Worm (Caenorhabditis elegans) whole organism, mixed stage, embryonic: ENCODE data around the gene F26F2.10.

Experiments
- M03D4.4 ChIP-seq: sonication (generic microtip); optimal IDR thresholded peaks from 2 replicates; lab custom pipeline; 2017; ENCODE audit warnings: mild to moderate bottlenecking, missing genetic modification characterization, missing compliant biosample characterization
- bed-3 ChIP-seq: fragments of 200-800 bp; sonication (Bioruptor generic); optimal IDR thresholded peaks from 3 replicates; lab custom pipeline; 2018; ENCODE audit warnings: mild to moderate bottlenecking, missing genetic modification characterization, moderate library complexity, missing compliant biosample characterization
- blmp-1 ChIP-seq: fragments of 150-350 bp; optimal IDR thresholded peaks from 2 replicates; lab custom pipeline; 2014; ENCODE audit warnings: missing biosample characterization, missing genetic modification characterization
- ceh-39 ChIP-seq: fragments of 150-350 bp; optimal IDR thresholded peaks from 2 replicates; lab custom pipeline; 2014; ENCODE audit warnings: missing biosample characterization, missing genetic modification characterization
- ceh-43 ChIP-seq: fragments of 200-800 bp; sonication (Bioruptor generic); optimal IDR thresholded peaks from 2 replicates; lab custom pipeline; 2018; ENCODE audit warnings: mild to moderate bottlenecking, missing genetic modification characterization, moderate library complexity, missing compliant biosample characterization
- ceh-83 ChIP-seq: fragments of 200-800 bp; sonication (Bioruptor generic); optimal IDR thresholded peaks from 2 replicates; lab custom pipeline; 2018; ENCODE audit warnings: mild to moderate bottlenecking, missing genetic modification characterization, missing compliant biosample characterization
- cnd-1 ChIP-seq: fragments of 200-800 bp; sonication (Bioruptor generic); optimal IDR thresholded peaks from 2 replicates; lab custom pipeline; 2018; ENCODE audit warnings: mild to moderate bottlenecking, missing genetic modification characterization, missing compliant biosample characterization
- drap-1 ChIP-seq: fragments of 200-800 bp; sonication (Bioruptor generic); optimal IDR thresholded peaks from 3 replicates; lab custom pipeline; 2018; ENCODE audit warnings: mild to moderate bottlenecking, missing genetic modification characterization, missing compliant biosample characterization
- elt-1 ChIP-seq: sonication (generic microtip); optimal IDR thresholded peaks from 2 replicates; lab custom pipeline; 2017; ENCODE audit warnings: missing genetic modification characterization, mild to moderate bottlenecking, missing compliant biosample characterization, antibody characterized with exemption, moderate library complexity, borderline replicate concordance; ENCODE audit not compliant: insufficient read depth
- elt-3 ChIP-seq: fragments of 150-350 bp; optimal IDR thresholded peaks from 2 replicates; lab custom pipeline; 2014; ENCODE audit warnings: missing biosample characterization, missing genetic modification characterization
- ham-2 ChIP-seq: fragments of 200-800 bp; sonication (Bioruptor generic); optimal IDR thresholded peaks from 2 replicates; lab custom pipeline; 2018; ENCODE audit warnings: mild to moderate bottlenecking, missing genetic modification characterization, missing compliant biosample characterization
- hlh-1 ChIP-seq: fragments of 150-350 bp; optimal IDR thresholded peaks from 2 replicates; lab custom pipeline; 2014; ENCODE audit warnings: missing biosample characterization, missing genetic modification reagents, missing genetic modification characterization
- lin-13 ChIP-seq: fragments of 150-350 bp; optimal IDR thresholded peaks from 2 replicates; lab custom pipeline; 2014; ENCODE audit warnings: missing biosample characterization, missing genetic modification characterization
- mab-5 ChIP-seq: fragments of 150-350 bp; optimal IDR thresholded peaks from 2 replicates; lab custom pipeline; 2014; ENCODE audit warnings: missing biosample characterization, missing genetic modification characterization
- mls-2 ChIP-seq: sonication (generic microtip); optimal IDR thresholded peaks from 2 replicates; lab custom pipeline; 2016; ENCODE audit warnings: mild to moderate bottlenecking, missing genetic modification characterization, moderate library complexity, missing compliant biosample characterization
- nhr-237 ChIP-seq: fragments of 150-350 bp; optimal IDR thresholded peaks from 2 replicates; lab custom pipeline; 2014; ENCODE audit warnings: missing biosample characterization, missing genetic modification characterization
- nhr-76 ChIP-seq: sonication (generic microtip); optimal IDR thresholded peaks from 2 replicates; lab custom pipeline; 2017; ENCODE audit warnings: missing biosample characterization, missing genetic modification characterization
- pha-4 ChIP-seq: fragments of 150-350 bp; optimal IDR thresholded peaks from 2 replicates; lab custom pipeline; 2018; ENCODE audit warnings: missing biosample characterization, missing genetic modification reagents, missing genetic modification characterization
- sem-2 ChIP-seq: fragments of 200-800 bp; sonication (Bioruptor generic); optimal IDR thresholded peaks from 2 replicates; lab custom pipeline; 2018; ENCODE audit warnings: mild to moderate bottlenecking, missing genetic modification characterization, missing compliant biosample characterization
- snpc-4 ChIP-seq: fragments of 150-350 bp; optimal IDR thresholded peaks from 2 replicates; lab custom pipeline; 2014; ENCODE audit warnings: missing biosample characterization, missing genetic modification characterization
- sptf-1 ChIP-seq: sonication (generic microtip); optimal IDR thresholded peaks from 2 replicates; lab custom pipeline; 2017; ENCODE audit warnings: mild to moderate bottlenecking, missing genetic modification characterization, moderate library complexity, missing compliant biosample characterization
- unc-39 ChIP-seq: fragments of 150-350 bp; optimal IDR thresholded peaks from 2 replicates; lab custom pipeline; 2014; ENCODE audit warnings: missing biosample characterization, missing genetic modification characterization
- unc-62 ChIP-seq: fragments of 150-350 bp; optimal IDR thresholded peaks from 2 replicates; lab custom pipeline; 2014; ENCODE audit warnings: missing biosample characterization, missing genetic modification reagents, missing genetic modification characterization
- zip-8 ChIP-seq: fragments of 150-350 bp; optimal IDR thresholded peaks from 2 replicates; lab custom pipeline; 2014; ENCODE audit warnings: missing biosample characterization, missing genetic modification characterization
- ztf-11 ChIP-seq: fragments of 150-350 bp; optimal IDR thresholded peaks from 2 replicates; lab custom pipeline; 2014; ENCODE audit warnings: missing biosample characterization, missing genetic modification characterization

F26F2.10 gene

ce11 chrV:20606617-20607016 lies 12.0 kb upstream of the F26F2.10 start, which contains the start of gene F46B3.23:
Gene F46B3.23 (minus strand): TSS chrV:20606717.
- TF ChIP-seq lin-13 = no peak
- TF ChIP-seq sem-2 (GFP tag; lab: Kevin White, UChicago) = no peak
- no peak for TF ChIP-seq nhr-237 (tag; lab: Kevin White, UChicago)
- no peak for TF ChIP-seq cnd-1 (tag; lab: Kevin White, UChicago)

DNA sequence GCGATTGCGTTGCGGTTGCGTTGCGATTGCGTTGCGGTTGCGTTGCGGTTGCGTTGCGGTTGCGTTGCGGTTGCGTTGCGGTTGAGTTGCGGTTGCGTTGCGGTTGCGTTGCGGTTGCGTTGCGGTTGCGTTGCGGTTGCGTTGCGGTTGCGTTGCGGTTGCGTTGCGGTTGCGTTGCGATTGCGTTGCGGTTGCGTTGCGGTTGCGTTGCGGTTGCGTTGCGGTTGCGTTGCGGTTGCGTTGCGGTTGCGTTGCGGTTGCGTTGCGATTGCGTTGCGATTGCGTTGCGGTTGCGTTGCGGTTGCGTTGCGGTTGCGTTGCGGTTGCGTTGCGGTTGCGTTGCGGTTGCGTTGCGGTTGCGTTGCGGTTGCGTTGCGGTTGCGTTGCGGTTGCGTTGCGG lies 11.2 kb upstream of the F26F2.10 start:
- TF ChIP-seq sptf-1 = peak; percentile 56

DNA sequence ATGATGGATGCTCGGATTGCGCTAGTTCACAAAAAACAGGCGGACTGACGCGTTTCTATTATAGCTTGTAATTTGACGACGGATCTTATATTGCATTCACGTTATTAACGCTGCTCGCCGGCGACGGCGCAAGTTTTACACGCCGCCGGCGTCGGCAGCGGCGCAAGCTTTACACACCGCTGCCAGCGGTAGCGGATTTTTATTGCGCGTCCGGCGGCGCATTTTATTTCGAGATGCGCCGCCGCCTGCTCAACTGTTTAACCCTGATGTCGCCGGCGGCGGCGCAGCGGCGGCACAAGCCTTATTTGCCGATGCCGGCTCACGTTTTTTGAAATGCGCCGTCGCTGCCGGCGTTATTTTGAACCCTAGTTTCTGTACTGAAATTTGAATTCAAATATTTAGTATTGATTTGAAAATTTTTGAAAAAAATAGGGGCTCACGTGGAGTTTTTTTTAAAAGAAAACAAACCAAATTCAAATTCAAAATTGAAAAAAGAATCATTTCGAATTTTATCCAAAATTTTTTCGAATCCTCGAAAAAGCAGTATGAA lies 10.0 kb upstream of the F26F2.10 start, which contains the start of gene ttr-57:
Gene ttr-57, plus strand, starts transcription at position 500 of the 550 bp plus-strand sequence.
- TF ChIP-seq drap-1 (GFP tag; lab: Kevin White, UChicago) = no peak
- no peak for TF ChIP-seq elt-3
- TF ChIP-seq ceh-39 (tag; lab: Kevin White, UChicago) = no peak
- TF ChIP-seq ztf-11 (tag; lab: Kevin White, UChicago) = no peak
- TF ChIP-seq pha-4 = no peak
- TF ChIP-seq mls-2 = no peak
- TF ChIP-seq sem-2 (GFP tag; lab: Kevin White, UChicago) = no peak
- TF ChIP-seq unc-39 = no peak
- no peak for TF ChIP-seq sptf-1
- no peak for TF ChIP-seq lin-13
- TF ChIP-seq M03D4.4 = no peak
- TF ChIP-seq elt-1 = no peak

ce11 chrV:20603014-20603413 lies 8.4 kb upstream of the F26F2.10 start, which contains the start of gene ttr-11:
Gene ttr-11 (plus strand): TSS chrV:20603314.
- no peak for TF ChIP-seq mls-2
- no peak for TF ChIP-seq ceh-43 (GFP tag; lab: Kevin White, UChicago)
- TF ChIP-seq M03D4.4 = no peak
- no peak for TF ChIP-seq blmp-1 (tag; lab: Kevin White, UChicago)
- TF ChIP-seq ceh-83 (GFP tag; lab: Kevin White, UChicago) = no peak
- no peak for TF ChIP-seq ham-2 (GFP tag; lab: Kevin White, UChicago)
- no peak for TF ChIP-seq drap-1 (GFP tag; lab: Kevin White, UChicago)
- TF ChIP-seq nhr-237 (tag; lab: Kevin White, UChicago) = no peak
- no peak for TF ChIP-seq mab-5 (tag; lab: Kevin White, UChicago)
- no peak for TF ChIP-seq elt-3
- no peak for TF ChIP-seq sptf-1
- no peak for TF ChIP-seq sem-2 (GFP tag; lab: Kevin White, UChicago)
- no peak for TF ChIP-seq lin-13
- TF ChIP-seq zip-8 (tag; lab: Kevin White, UChicago) = no peak
- no peak for TF ChIP-seq ztf-11 (tag; lab: Kevin White, UChicago)
- no peak for TF ChIP-seq unc-62 (GFP tag; lab: Kevin White, UChicago)
- no peak for TF ChIP-seq bed-3 (GFP tag; lab: Kevin White, UChicago)
- TF ChIP-seq hlh-1 (tag; lab: Kevin White, UChicago) = no peak
- TF ChIP-seq, all 35 proteins: peak for 0

ce11 chrV:20600704-20601103 lies 6.1 kb upstream of the F26F2.10 start:
- TF ChIP-seq nhr-237 (tag; lab: Kevin White, UChicago) (no peak), ztf-11 (tag; lab: Kevin White, UChicago) (no peak)

ce11 chrV:20599795-20600194 lies 5.1 kb upstream of the F26F2.10 start, which contains the start of gene col-163:
Gene col-163 (plus strand): TSS chrV:20600095.
- TF ChIP-seq blmp-1 (tag; lab: Kevin White, UChicago) (no peak), ceh-83 (GFP tag; lab: Kevin White, UChicago) (no peak), ztf-11 (tag; lab: Kevin White, UChicago) (no peak), snpc-4 (tag; lab: Kevin White, UChicago) (no peak), drap-1 (GFP tag; lab: Kevin White, UChicago) (no peak), nhr-76 (tag; lab: Kevin White, UChicago) (no peak), ham-2 (GFP tag; lab: Kevin White, UChicago) (no peak), pha-4 (no peak), ceh-43 (GFP tag; lab: Kevin White, UChicago) (no peak)

ce11 chrV:20597076-20597475 lies 2.4 kb upstream of the F26F2.10 start, which contains the start of gene F46B3.1:
Gene F46B3.1 (minus strand): TSS chrV:20597176.
- TF ChIP-seq unc-39 = no peak
- no peak for TF ChIP-seq blmp-1 (tag; lab: Kevin White, UChicago)
- TF ChIP-seq ceh-43 (GFP tag; lab: Kevin White, UChicago) = no peak
- no peak for TF ChIP-seq zip-8 (tag; lab: Kevin White, UChicago)
- TF ChIP-seq M03D4.4 = no peak
- TF ChIP-seq hlh-1 (tag; lab: Kevin White, UChicago) = no peak
- TF ChIP-seq ham-2 (GFP tag; lab: Kevin White, UChicago) = no peak
- TF ChIP-seq, all 35 proteins: peak for 0
